Fruit fly (Drosophila melanogaster): ENCODE data around the gene Hr83.
A peak's percentile ranks its signal among the peaks of the same experiment; 100 is the strongest.

DNA sequence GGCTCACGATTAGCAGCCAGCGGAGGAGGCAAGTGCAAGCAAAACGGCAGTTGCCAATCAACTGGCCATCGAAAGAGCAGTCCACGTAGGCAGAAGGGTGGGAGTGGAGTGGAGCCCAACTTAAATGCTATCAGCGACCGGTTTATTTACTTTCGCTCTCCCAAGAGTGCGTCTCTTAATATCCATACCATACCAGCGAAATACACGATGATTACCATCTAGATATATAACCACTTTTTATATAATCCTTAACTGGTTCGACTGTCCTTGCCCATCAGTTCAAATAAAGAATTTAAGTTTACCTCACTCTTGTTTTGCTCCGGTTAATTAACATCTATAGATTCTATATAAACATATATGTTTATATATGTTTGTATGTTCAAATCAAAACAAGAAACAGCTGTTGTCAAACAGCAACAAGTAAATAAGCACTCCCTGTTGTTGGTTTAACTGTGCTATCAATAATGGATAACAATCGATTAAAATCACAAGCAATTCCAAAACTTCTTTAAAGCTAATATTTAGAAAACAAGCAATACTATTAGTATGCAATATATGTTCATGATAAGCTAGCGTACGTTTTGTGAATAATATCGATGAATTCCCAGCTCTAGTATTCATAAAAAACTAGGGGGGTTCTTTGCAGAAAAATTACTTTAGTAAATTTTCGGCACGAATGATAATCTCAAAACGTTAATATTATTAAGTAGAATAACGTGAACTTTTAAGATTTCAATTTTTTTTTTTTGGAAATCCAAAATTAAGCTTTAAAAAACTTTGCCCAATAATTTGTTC is 24.7 kb downstream of the Hr83 start:
- TF ChIP-seq pan (optimal IDR thresholded peaks at IDR 0.05), result no peak
- TF ChIP-seq br (GFP tag; optimal IDR thresholded peaks at IDR 0.05), result no peak
- TF ChIP-seq Hr83 (GFP tag; optimal IDR thresholded peaks at IDR 0.05; ENCODE audit: poor library complexity, severe bottlenecking), result peak; percentile 26
- TF ChIP-seq OdsH (GFP tag; optimal IDR thresholded peaks at IDR 0.05), result peak; percentile 49
- no peak for TF ChIP-seq Hr78 (GFP tag; optimal IDR thresholded peaks at IDR 0.05)
- no peak for TF ChIP-seq usp (GFP tag; optimal IDR thresholded peaks at IDR 0.05)
- TF ChIP-seq h (GFP tag; optimal IDR thresholded peaks at IDR 0.05), result peak; percentile 58
- TF ChIP-seq foxo (GFP tag; optimal IDR thresholded peaks at IDR 0.05), result peak in 1 of 2 experiments; percentile 29
- TF ChIP-seq Sp1 (GFP tag; optimal IDR thresholded peaks at IDR 0.05), result peak; percentile 34
- peak; percentile 36 for TF ChIP-seq dsf (GFP tag; optimal IDR thresholded peaks at IDR 0.05; ENCODE audit: borderline replicate concordance)
- no peak for TF ChIP-seq tai (GFP tag; optimal IDR thresholded peaks at IDR 0.05)
- TF ChIP-seq Dfd (GFP tag; optimal IDR thresholded peaks at IDR 0.05), result no peak
